Worm (Caenorhabditis elegans) whole organism, L4/young adult: ENCODE results near the gene C06G3.3.
A peak's percentile ranks its signal among the peaks of the same experiment; 100 is the strongest.

Source experiments
- W03F9.2 ChIP-seq: fragments of 150-350 bp; optimal IDR thresholded peaks from 2 replicates; lab custom pipeline; 2014; ENCODE audit warnings: missing biosample characterization, missing genetic modification characterization
- dao-5 ChIP-seq: sonication (generic microtip); optimal IDR thresholded peaks from 2 replicates; lab custom pipeline; 2016; ENCODE audit warnings: missing genotype, missing genetic modification characterization, moderate library complexity, missing compliant biosample characterization
- him-1 ChIP-seq: sonication (generic microtip); optimal IDR thresholded peaks from 2 replicates; lab custom pipeline; 2016; ENCODE audit warnings: missing genotype, missing genetic modification reagents, missing genetic modification characterization, missing compliant biosample characterization

Gene C06G3.3

ce11 chrIV:7083382-7083784 lies 47.5 kb downstream of the C06G3.3 start, which contains the start of gene Y43B11AR.3:
Y43B11AR.3 (minus strand) TSS chrIV:7083716.
- TF ChIP-seq W03F9.2 (tag; lab: Kevin White, UChicago) (peak; percentile 3), dao-5 (tag; lab: Kevin White, UChicago) (peak; percentile 62), him-1 (tag; lab: Kevin White, UChicago) (no peak)

- TF ChIP-seq him-1 (tag; lab: Kevin White, UChicago), result no peak
- TF ChIP-seq dao-5 (tag; lab: Kevin White, UChicago), result no peak
- TF ChIP-seq W03F9.2 (tag; lab: Kevin White, UChicago), result no peak
Measured at ce11 chrIV:7083976-7084375, 48.1 kb downstream of the C06G3.3 start.

ce11 chrIV:7084632-7085160 lies 48.8 kb downstream of the C06G3.3 start, which contains the start of gene rps-4:
rps-4 (minus strand) TSS chrIV:7084682.
- peak; percentile 56 for TF ChIP-seq him-1 (tag; lab: Kevin White, UChicago)
- TF ChIP-seq dao-5 (tag; lab: Kevin White, UChicago), result no peak
- TF ChIP-seq W03F9.2 (tag; lab: Kevin White, UChicago), result peak; percentile 97
